Fruit fly (Drosophila melanogaster) whole organism, wandering third instar larva: Measurements from ENCODE around the gene CG42594.

Experiments
- Abd-B ChIP-seq: fragments of >200 bp; optimal IDR thresholded peaks from 2 replicates; lab custom pipeline; 2017; ENCODE audit warnings: missing biosample characterization, missing genetic modification characterization
- CG32264 ChIP-seq: fragments of 200-800 bp; sonication (Bioruptor generic); optimal IDR thresholded peaks from 2 replicates; lab custom pipeline; 2016; ENCODE audit warnings: missing biosample characterization, missing genetic modification characterization
- CG9705 ChIP-seq: fragments of 200-800 bp; sonication (Bioruptor generic); optimal IDR thresholded peaks from 2 replicates; lab custom pipeline; 2018; ENCODE audit warnings: missing biosample characterization, mild to moderate bottlenecking, missing genetic modification characterization
- CrebA ChIP-seq: fragments of 200-800 bp; sonication (Bioruptor generic); optimal IDR thresholded peaks from 2 replicates; lab custom pipeline; 2016; ENCODE audit warnings: missing biosample characterization, mild to moderate bottlenecking, missing genetic modification characterization, borderline replicate concordance
- Dfd ChIP-seq: fragments of >200 bp; optimal IDR thresholded peaks from 2 replicates; lab custom pipeline; 2017; ENCODE audit warnings: missing biosample characterization, missing genetic modification characterization
- Dif ChIP-seq: fragments of 200-275, 200-300 bp; sonication (Bioruptor generic); optimal IDR thresholded peaks from 2 replicates; lab custom pipeline; 2018; ENCODE audit warnings: missing biosample characterization, missing genetic modification characterization; ENCODE audit not compliant: partially characterized antibody
- GATAd ChIP-seq: sonication (Bioruptor generic); optimal IDR thresholded peaks from 2 replicates; lab custom pipeline; 2016; ENCODE audit warnings: missing biosample characterization, missing genetic modification characterization
- HLH106 ChIP-seq: fragments of 200-800 bp; optimal IDR thresholded peaks from 3 replicates; lab custom pipeline; 2019; ENCODE audit warnings: missing biosample characterization, mild to moderate bottlenecking, missing genetic modification characterization, moderate library complexity
- Hnf4 ChIP-seq: fragments of 200-800 bp; sonication (Bioruptor generic); optimal IDR thresholded peaks from 2 replicates; lab custom pipeline; 2016; ENCODE audit warnings: missing biosample characterization, mild to moderate bottlenecking, missing genetic modification characterization
- Hr78 ChIP-seq: fragments of >200 bp; optimal IDR thresholded peaks from 2 replicates; lab custom pipeline; 2017; ENCODE audit warnings: missing biosample characterization, missing genetic modification characterization
- Hr83 ChIP-seq: fragments of 200-300 bp; sonication (Bioruptor generic); optimal IDR thresholded peaks from 2 replicates; lab custom pipeline; 2016; ENCODE audit warnings: missing biosample characterization, mild to moderate bottlenecking, missing genetic modification characterization, moderate library complexity; ENCODE audit not compliant: poor library complexity, severe bottlenecking
- Jra ChIP-seq: sonication (Bioruptor generic); optimal IDR thresholded peaks from 2 replicates; lab custom pipeline; 2016; ENCODE audit warnings: missing biosample characterization, missing genetic modification characterization
- Mio ChIP-seq: sonication (Bioruptor generic); optimal IDR thresholded peaks from 2 replicates; lab custom pipeline; 2016; ENCODE audit warnings: missing biosample characterization, missing genetic modification characterization
- Myc ChIP-seq: fragments of >200 bp; optimal IDR thresholded peaks from 2 replicates; lab custom pipeline; 2017
- OdsH ChIP-seq: fragments of 200-800 bp; sonication (Bioruptor generic); optimal IDR thresholded peaks from 2 replicates; lab custom pipeline; 2016; ENCODE audit warnings: missing biosample characterization, mild to moderate bottlenecking, missing genetic modification characterization
- Rel ChIP-seq, 2 experiments: fragments of 200-800 bp; sonication (Bioruptor generic) in 1 of 2; optimal IDR thresholded peaks; 2 replicates in 1 of 2; 3 replicates in 1 of 2; lab custom pipeline; 2016 to 2019; ENCODE audit warnings: mild to moderate bottlenecking in 2 of 2, missing biosample characterization in 2 of 2, missing genetic modification characterization in 2 of 2, moderate library complexity in 1 of 2
- Vsx2 ChIP-seq: fragments of 200-300, 225-300 bp; sonication (Bioruptor generic); optimal IDR thresholded peaks from 2 replicates; lab custom pipeline; 2018; ENCODE audit warnings: missing biosample characterization, missing genetic modification characterization; ENCODE audit not compliant: partially characterized antibody
- br ChIP-seq: fragments of 200-800 bp; sonication (Bioruptor generic); optimal IDR thresholded peaks from 2 replicates; lab custom pipeline; 2016; ENCODE audit warnings: missing biosample characterization, missing genetic modification characterization
- brk ChIP-seq: fragments of 200-800 bp; sonication (Bioruptor generic); optimal IDR thresholded peaks from 2 replicates; lab custom pipeline; 2016; ENCODE audit warnings: missing biosample characterization, mild to moderate bottlenecking, missing genetic modification characterization
- dl ChIP-seq, 2 experiments: fragments of 175-275, 200-275 bp in 1 of 2; fragments of 200-275 bp in 1 of 2; sonication (Bioruptor generic); optimal IDR thresholded peaks; lab custom pipeline; 2018; ENCODE audit warnings: mild to moderate bottlenecking in 2 of 2, missing biosample characterization in 2 of 2, missing genetic modification characterization in 2 of 2, moderate library complexity in 2 of 2; ENCODE audit not compliant: partially characterized antibody in 2 of 2, insufficient read depth in 1 of 2
- dsf ChIP-seq: sonication (Bioruptor generic); optimal IDR thresholded peaks from 2 replicates; lab custom pipeline; 2016; ENCODE audit warnings: missing biosample characterization, missing genetic modification characterization, borderline replicate concordance
- foxo ChIP-seq, 2 experiments: fragments of 200-800 bp; sonication (Bioruptor generic); optimal IDR thresholded peaks; 2 replicates in 1 of 2; 3 replicates in 1 of 2; lab custom pipeline; 2016 to 2017; ENCODE audit warnings: missing biosample characterization in 2 of 2, missing genetic modification characterization in 2 of 2
- fru ChIP-seq: fragments of 200-800 bp; sonication (Bioruptor generic); optimal IDR thresholded peaks from 3 replicates; lab custom pipeline; 2016; ENCODE audit warnings: missing biosample characterization, mild to moderate bottlenecking, missing genetic modification characterization
- h ChIP-seq: fragments of 200-800 bp; sonication (Bioruptor generic); optimal IDR thresholded peaks from 3 replicates; lab custom pipeline; 2016; ENCODE audit warnings: missing biosample characterization, mild to moderate bottlenecking, missing genetic modification characterization
- pan ChIP-seq: fragments of >200 bp; optimal IDR thresholded peaks from 2 replicates; lab custom pipeline; 2017
- psq ChIP-seq: fragments of 200-800 bp; sonication (Bioruptor generic); optimal IDR thresholded peaks from 3 replicates; lab custom pipeline; 2017; ENCODE audit warnings: missing biosample characterization, mild to moderate bottlenecking, missing genetic modification characterization, moderate library complexity
- rgr ChIP-seq: fragments of 200-800 bp; sonication (Bioruptor generic); optimal IDR thresholded peaks from 3 replicates; lab custom pipeline; 2016; ENCODE audit warnings: missing biosample characterization, mild to moderate bottlenecking, missing genetic modification characterization
- sage ChIP-seq: fragments of 200-800 bp; sonication (Bioruptor generic); optimal IDR thresholded peaks from 2 replicates; lab custom pipeline; 2016; ENCODE audit warnings: missing biosample characterization, mild to moderate bottlenecking, missing genetic modification characterization
- tai ChIP-seq: sonication (Bioruptor generic); optimal IDR thresholded peaks from 2 replicates; lab custom pipeline; 2016; ENCODE audit warnings: missing biosample characterization, missing genetic modification characterization
- usp ChIP-seq: fragments of >200 bp; optimal IDR thresholded peaks from 2 replicates; lab custom pipeline; 2017; ENCODE audit warnings: missing biosample characterization, missing genetic modification characterization
- woc ChIP-seq: sonication (Bioruptor generic); optimal IDR thresholded peaks from 2 replicates; lab custom pipeline; 2016; ENCODE audit warnings: missing biosample characterization, mild to moderate bottlenecking, missing genetic modification characterization

Gene CG42594

dm6 chrX:4939788-4940441, 99.3 kb downstream of the CG42594 start (continued):
- TF ChIP-seq Mio (GFP tag; lab: Kevin White, UChicago) = peak; percentile 27
- peak in 1 of 2 experiments; percentile 92 for TF ChIP-seq foxo (GFP tag; optimal IDR thresholded peaks at IDR 0.05; lab: Kevin White, UChicago)
- peak; percentile 88 for TF ChIP-seq HLH106 (tag; lab: Kevin White, UChicago)
- no peak for TF ChIP-seq pan (lab: Kevin White, UChicago)
- peak; percentile 77 for TF ChIP-seq Jra
- TF ChIP-seq Hr78 (GFP tag; lab: Kevin White, UChicago) = no peak
- TF ChIP-seq tai (GFP tag; lab: Kevin White, UChicago) = peak; percentile 84
- TF ChIP-seq Abd-B (GFP tag; lab: Kevin White, UChicago) = no peak
- TF ChIP-seq Hr83 (GFP tag; lab: Kevin White, UChicago) = peak; percentile 82
- peak; percentile 83 for TF ChIP-seq rgr (GFP tag; lab: Kevin White, UChicago)
- TF ChIP-seq CG32264 (GFP tag; lab: Kevin White, UChicago) = peak; percentile 61

dm6 chrX:4940527-4940926, 99.9 kb downstream of the CG42594 start:
- TF ChIP-seq dsf = no peak
- TF ChIP-seq rgr (GFP tag; lab: Kevin White, UChicago) = no peak
- TF ChIP-seq usp (GFP tag; lab: Kevin White, UChicago) = no peak
- TF ChIP-seq Hr78 (GFP tag; lab: Kevin White, UChicago) = no peak
- no peak for TF ChIP-seq fru (GFP tag; lab: Kevin White, UChicago)
- no peak for TF ChIP-seq brk (GFP tag; lab: Kevin White, UChicago)
- no peak for TF ChIP-seq CrebA (GFP tag; lab: Kevin White, UChicago)
- no peak for TF ChIP-seq GATAd
- no peak for TF ChIP-seq pan (lab: Kevin White, UChicago)
- TF ChIP-seq psq = no peak
- TF ChIP-seq h (GFP tag; lab: Kevin White, UChicago) = no peak
- no peak for TF ChIP-seq Myc (lab: Kevin White, UChicago)
- no peak for TF ChIP-seq Abd-B (GFP tag; lab: Kevin White, UChicago)
- no peak for TF ChIP-seq dl (GFP tag; optimal IDR thresholded peaks at IDR 0.05; lab: Kevin White, UChicago; ENCODE audit: insufficient read depth in 1 of 2, partially characterized antibody in 2 of 2)
- TF ChIP-seq CG9705 = no peak
- TF ChIP-seq Hnf4 (GFP tag; lab: Kevin White, UChicago) = no peak
- no peak for TF ChIP-seq br
- TF ChIP-seq tai (GFP tag; lab: Kevin White, UChicago) = no peak
- TF ChIP-seq OdsH = no peak
- TF ChIP-seq, all 38 proteins: peak for 0

dm6 chrX:4941512-4941911, 100.9 kb downstream of the CG42594 start:
- TF ChIP-seq Hnf4 (GFP tag; lab: Kevin White, UChicago) (no peak), Rel (GFP tag; optimal IDR thresholded peaks at IDR 0.05; lab: Kevin White, UChicago) (no peak), Rel (tag; optimal IDR thresholded peaks at IDR 0.05; lab: Kevin White, UChicago) (no peak), tai (GFP tag; lab: Kevin White, UChicago) (no peak), rgr (GFP tag; lab: Kevin White, UChicago) (no peak), Hr83 (GFP tag; lab: Kevin White, UChicago) (no peak), brk (GFP tag; lab: Kevin White, UChicago) (no peak), Dif (GFP tag; lab: Kevin White, UChicago) (no peak), HLH106 (tag; lab: Kevin White, UChicago) (no peak), foxo (GFP tag; optimal IDR thresholded peaks at IDR 0.05; lab: Kevin White, UChicago) (no peak), dl (GFP tag; optimal IDR thresholded peaks at IDR 0.05; lab: Kevin White, UChicago; ENCODE audit: insufficient read depth in 1 of 2, partially characterized antibody in 2 of 2) (no peak)
- TF ChIP-seq, all 38 proteins: peak for 0

dm6 chrX:4943505-4943904, 102.9 kb downstream of the CG42594 start:
- TF ChIP-seq Dif (GFP tag; lab: Kevin White, UChicago) (no peak), GATAd (no peak), psq (no peak), Dfd (no peak), Hr83 (GFP tag; lab: Kevin White, UChicago) (no peak), Vsx2 (GFP tag; lab: Kevin White, UChicago) (no peak), pan (lab: Kevin White, UChicago) (no peak), woc (GFP tag; lab: Kevin White, UChicago) (no peak), Jra (no peak), Myc (lab: Kevin White, UChicago) (no peak), foxo (GFP tag; optimal IDR thresholded peaks at IDR 0.05; lab: Kevin White, UChicago) (no peak), sage (no peak)
